Fruit fly (Drosophila melanogaster): ENCODE measurements around the gene CG7059.

The CG7059 gene

dm6 chr3R:22421618-22422017 is 32.0 kb downstream of the CG7059 start (continued):
- TF ChIP-seq CG12104 (GFP tag; optimal IDR thresholded peaks at IDR 0.05) = peak; percentile 50
- no peak for TF ChIP-seq TFAM (GFP tag; optimal IDR thresholded peaks at IDR 0.05)
- TF ChIP-seq lola (GFP tag; optimal IDR thresholded peaks at IDR 0.05) = peak in 1 of 3 experiments; percentile 12
- TF ChIP-seq nom (GFP tag; optimal IDR thresholded peaks at IDR 0.05) = peak; percentile 21
- peak; percentile 62; the same call in 1 of the 2 replicates for TF ChIP-seq rib (GFP tag; IDR thresholded peaks at IDR 0.05)
- 0 out of 2 replicates have a peak, but pooled peaks have one; percentile 36 for TF ChIP-seq Poxn (GFP tag; IDR thresholded peaks at IDR 0.05)
- peak; percentile 46 for TF ChIP-seq NK7.1 (GFP tag; optimal IDR thresholded peaks at IDR 0.05)
- TF ChIP-seq ttk (GFP tag; IDR thresholded peaks at IDR 0.05) = peak; percentile 71
- peak; percentile 84 for TF ChIP-seq lmd (GFP tag; IDR thresholded peaks at IDR 0.05)
- 0 out of 2 replicates have a peak, but pooled peaks have one; percentile 11 for TF ChIP-seq CG4360 (GFP tag; IDR thresholded peaks at IDR 0.05)
- peak; percentile 65; the same call in 2 of the 3 replicates for TF ChIP-seq CG11560 (tag; IDR thresholded peaks at IDR 0.05)
- peak; percentile 80 for TF ChIP-seq ci (GFP tag; IDR thresholded peaks at IDR 0.05)
- TF ChIP-seq sima (GFP tag; optimal IDR thresholded peaks at IDR 0.05) = peak; percentile 27
- 0 out of 3 replicates have a peak, but pooled peaks have one; percentile 46 for TF ChIP-seq CG7357 (GFP tag; IDR thresholded peaks at IDR 0.05)
- TF ChIP-seq sd (tag; optimal IDR thresholded peaks at IDR 0.05) = no peak
- peak; percentile 84 for TF ChIP-seq dysf (GFP tag; IDR thresholded peaks at IDR 0.05)
- TF ChIP-seq cwo (GFP tag; optimal IDR thresholded peaks at IDR 0.05) = peak; percentile 37
- TF ChIP-seq Side (GFP tag; optimal IDR thresholded peaks at IDR 0.05) = peak; percentile 5
- no peak for TF ChIP-seq CG5180 (GFP tag; optimal IDR thresholded peaks at IDR 0.05)
- peak; percentile 35; the same call in 1 of the 2 replicates for TF ChIP-seq Oaz (GFP tag; IDR thresholded peaks at IDR 0.05)
- peak; percentile 40 for TF ChIP-seq CG5245 (GFP tag; optimal IDR thresholded peaks at IDR 0.05)
- peak; percentile 84 for TF ChIP-seq Ptx1 (GFP tag; IDR thresholded peaks at IDR 0.05)
- peak; percentile 65 to 81 for TF ChIP-seq dpn (GFP tag; optimal IDR thresholded peaks at IDR 0.05)
- TF ChIP-seq Xrp1 (GFP tag; IDR thresholded peaks at IDR 0.05) = peak; percentile 78
- TF ChIP-seq Doc3 (GFP tag; IDR thresholded peaks at IDR 0.05; ENCODE audit: partially characterized antibody) = no peak
- TF ChIP-seq CG12391 (tag; optimal IDR thresholded peaks at IDR 0.05) = peak; percentile 53
- peak; percentile 75 for TF ChIP-seq Gug (GFP tag; IDR thresholded peaks at IDR 0.05)
- TF ChIP-seq CG1233 (GFP tag; optimal IDR thresholded peaks at IDR 0.05) = peak; percentile 12
- TF ChIP-seq CG11398 (GFP tag; optimal IDR thresholded peaks at IDR 0.05) = no peak
- peak; percentile 56 for TF ChIP-seq Dip3 (GFP tag; optimal IDR thresholded peaks at IDR 0.05)
- peak; percentile 67 for TF ChIP-seq esg (GFP tag; conservative IDR thresholded peaks at IDR 0.05)
- TF ChIP-seq scrt (GFP tag; optimal IDR thresholded peaks at IDR 0.05) = peak; percentile 28
- TF ChIP-seq nmo (GFP tag; optimal IDR thresholded peaks at IDR 0.05) = peak; percentile 71
- TF ChIP-seq luna (GFP tag; optimal IDR thresholded peaks at IDR 0.05) = peak; percentile 37
- TF ChIP-seq Nf-YA (GFP tag; IDR thresholded peaks at IDR 0.05) = 0 out of 2 replicates have a peak, but pooled peaks have one; percentile 28
- peak; percentile 45 for TF ChIP-seq corto (GFP tag; optimal IDR thresholded peaks at IDR 0.05)
- no peak for TF ChIP-seq Optix (GFP tag; IDR thresholded peaks at IDR 0.05)
- TF ChIP-seq CG8944 (GFP tag; optimal IDR thresholded peaks at IDR 0.05) = peak; percentile 46
- peak; percentile 62 for TF ChIP-seq ind (GFP tag; optimal IDR thresholded peaks at IDR 0.05)
- peak; percentile 73; the same call in 2 of the 3 replicates for TF ChIP-seq gce (GFP tag; IDR thresholded peaks at IDR 0.05)
- peak; percentile 41 for TF ChIP-seq CG17829 (tag; optimal IDR thresholded peaks at IDR 0.05)
- TF ChIP-seq gro (GFP tag; optimal IDR thresholded peaks at IDR 0.05) = peak; percentile 27
- peak; percentile 69 for TF ChIP-seq CG10366 (GFP tag; IDR thresholded peaks at IDR 0.05)
- TF ChIP-seq Med (GFP tag) = peak; percentile 87
- TF ChIP-seq onecut (GFP tag; IDR thresholded peaks at IDR 0.05) = peak; percentile 64
- no peak for TF ChIP-seq trem (tag; optimal IDR thresholded peaks at IDR 0.05)
- peak; percentile 51 for TF ChIP-seq repo (GFP tag; optimal IDR thresholded peaks at IDR 0.05)
- peak; percentile 40 for TF ChIP-seq Adf1 (GFP tag; IDR thresholded peaks at IDR 0.05)
- peak; percentile 71 for TF ChIP-seq CG6689 (GFP tag; IDR thresholded peaks at IDR 0.05)
- TF ChIP-seq Atf-2 (GFP tag; optimal IDR thresholded peaks at IDR 0.05) = peak; percentile 27
- TF ChIP-seq CG15696 (tag; optimal IDR thresholded peaks at IDR 0.05) = peak; percentile 5
